Worm (Caenorhabditis elegans) whole organism, young adult: ENCODE results near the gene str-229.

Experiments
- B0035.1 ChIP-seq: sonication (generic microtip); optimal IDR thresholded peaks from 2 replicates; lab custom pipeline; 2016; ENCODE audit warnings: missing genetic modification characterization, mild to moderate bottlenecking, missing compliant biosample characterization, missing genotype, missing genetic modification reagents
- B0336.3 ChIP-seq: fragments of 200-800 bp; sonication (Bioruptor generic); IDR thresholded peaks from 2 replicates; pipeline ENCODE4 v1.3.6; 2022; ENCODE audit warnings: missing genetic modification characterization, missing compliant biosample characterization
- D2030.7 ChIP-seq: fragments of 200-800 bp; sonication (Bioruptor generic); IDR thresholded peaks from 2 replicates; pipeline ENCODE4 v1.3.6; 2022; ENCODE audit warnings: missing genetic modification reagents, missing genetic modification characterization, missing compliant biosample characterization
- F10E7.11 ChIP-seq: sonication (generic microtip); optimal IDR thresholded peaks from 2 replicates; lab custom pipeline; 2017; ENCODE audit warnings: mild to moderate bottlenecking, missing genetic modification characterization, moderate library complexity, missing compliant biosample characterization
- F23B12.7 ChIP-seq: sonication (generic microtip); optimal IDR thresholded peaks from 2 replicates; lab custom pipeline; 2017; ENCODE audit warnings: missing genetic modification characterization, mild to moderate bottlenecking, missing compliant biosample characterization, antibody characterized with exemption, moderate library complexity; ENCODE audit not compliant: insufficient read depth
- F55B11.4 ChIP-seq: sonication (generic microtip); optimal IDR thresholded peaks from 2 replicates; lab custom pipeline; 2016; ENCODE audit warnings: missing compliant biosample characterization, missing genetic modification characterization, borderline replicate concordance; ENCODE audit not compliant: insufficient read depth
- T07F8.4 ChIP-seq: sonication (generic microtip); optimal IDR thresholded peaks from 2 replicates; lab custom pipeline; 2016; ENCODE audit warnings: mild to moderate bottlenecking, missing genetic modification characterization, moderate library complexity, missing compliant biosample characterization
- Y53G8AR.9 ChIP-seq: fragments of 200-800 bp; sonication (Bioruptor generic); conservative IDR thresholded peaks from 2 replicates; pipeline ENCODE4 v1.3.6; 2022; ENCODE audit warnings: missing genetic modification reagents, missing genetic modification characterization, missing compliant biosample characterization
- Y56A3A.18 ChIP-seq: fragments of 200-800 bp; sonication (Bioruptor generic); IDR thresholded peaks from 2 replicates; pipeline ENCODE4 v1.3.6; 2022; ENCODE audit warnings: missing genetic modification reagents, missing genetic modification characterization, missing compliant biosample characterization
- akir-1 ChIP-seq: fragments of 200-800 bp; sonication (Bioruptor generic); optimal IDR thresholded peaks from 2 replicates; lab custom pipeline; 2018; ENCODE audit warnings: mild to moderate bottlenecking, missing genetic modification characterization, moderate library complexity, missing compliant biosample characterization
- aptf-2 ChIP-seq: fragments of 200-800 bp; sonication (Bioruptor generic); conservative IDR thresholded peaks from 2 replicates; pipeline ENCODE4 v1.3.6; 2022; ENCODE audit warnings: missing genetic modification reagents, missing genetic modification characterization, missing compliant biosample characterization
- aptf-3 ChIP-seq: fragments of 200-800 bp; sonication (Bioruptor generic); IDR thresholded peaks from 2 replicates; pipeline ENCODE4 v1.3.6; 2022; ENCODE audit warnings: missing genetic modification characterization, missing compliant biosample characterization
- attf-3 ChIP-seq: fragments of 200-800 bp; sonication (Bioruptor generic); conservative IDR thresholded peaks from 2 replicates; pipeline ENCODE4 v1.3.6; 2022; ENCODE audit warnings: missing genetic modification reagents, missing genetic modification characterization, missing compliant biosample characterization
- attf-5 ChIP-seq: fragments of 200-800 bp; sonication (Bioruptor generic); optimal IDR thresholded peaks from 2 replicates; lab custom pipeline; 2018; ENCODE audit warnings: mild to moderate bottlenecking, missing genetic modification characterization, missing compliant biosample characterization
- attf-6 ChIP-seq: fragments of 200-800 bp; sonication (Bioruptor generic); IDR thresholded peaks from 2 replicates; pipeline ENCODE4 v1.3.6; 2022; ENCODE audit warnings: missing genetic modification reagents, missing genetic modification characterization, missing compliant biosample characterization
- bed-1 ChIP-seq: fragments of 200-800 bp; sonication (Bioruptor generic); IDR thresholded peaks from 2 replicates; pipeline ENCODE4 v1.3.6; 2022; ENCODE audit warnings: missing genetic modification reagents, missing genetic modification characterization, missing compliant biosample characterization
- ccch-3 ChIP-seq: fragments of 200-800 bp; sonication (Bioruptor generic); optimal IDR thresholded peaks from 2 replicates; lab custom pipeline; 2018; ENCODE audit warnings: mild to moderate bottlenecking, missing genetic modification characterization, missing compliant biosample characterization
- cebp-2 ChIP-seq: fragments of 200-800 bp; sonication (Bioruptor generic); IDR thresholded peaks from 2 replicates; pipeline ENCODE4 v1.3.6; 2022; ENCODE audit warnings: missing genetic modification characterization, missing compliant biosample characterization
- ceh-58 ChIP-seq: fragments of 200-800 bp; sonication (Bioruptor generic); IDR thresholded peaks from 2 replicates; pipeline ENCODE4 v1.3.6; 2022; ENCODE audit warnings: missing genetic modification characterization, missing compliant biosample characterization
- ceh-79 ChIP-seq: sonication (generic microtip); optimal IDR thresholded peaks from 2 replicates; lab custom pipeline; 2017; ENCODE audit warnings: mild to moderate bottlenecking, missing genetic modification characterization, missing compliant biosample characterization
- ceh-91 ChIP-seq: fragments of 200-800 bp; sonication (Bioruptor generic); IDR thresholded peaks from 2 replicates; pipeline ENCODE4 v1.3.6; 2022; ENCODE audit warnings: missing genetic modification reagents, missing genetic modification characterization, missing compliant biosample characterization
- dox-1 ChIP-seq: fragments of 200-800 bp; sonication (Bioruptor generic); IDR thresholded peaks from 2 replicates; pipeline ENCODE4 v1.3.6; 2022; ENCODE audit warnings: missing genetic modification reagents, missing genetic modification characterization, missing compliant biosample characterization
- dpff-1 ChIP-seq: sonication (generic microtip); optimal IDR thresholded peaks from 2 replicates; lab custom pipeline; 2017; ENCODE audit warnings: mild to moderate bottlenecking, missing genetic modification characterization, missing compliant biosample characterization
- dpl-1 ChIP-seq: fragments of 150-350 bp; optimal IDR thresholded peaks from 2 replicates; lab custom pipeline; 2014; ENCODE audit warnings: missing biosample characterization, missing genetic modification reagents, missing genetic modification characterization
- egl-44 ChIP-seq: fragments of 200-800 bp; sonication (Bioruptor generic); IDR thresholded peaks from 2 replicates; pipeline ENCODE4 v1.3.6; 2022; ENCODE audit warnings: missing genetic modification reagents, missing genetic modification characterization, missing compliant biosample characterization
- ets-4 ChIP-seq: fragments of 200-800 bp; sonication (Bioruptor generic); optimal IDR thresholded peaks from 2 replicates; lab custom pipeline; 2018; ENCODE audit warnings: mild to moderate bottlenecking, missing genetic modification characterization, missing compliant biosample characterization
- fkh-3 ChIP-seq: sonication (generic microtip); optimal IDR thresholded peaks from 2 replicates; lab custom pipeline; 2016; ENCODE audit warnings: mild to moderate bottlenecking, missing genetic modification characterization, missing compliant biosample characterization
- lin-26 ChIP-seq: fragments of 200-800 bp; sonication (Bioruptor generic); IDR thresholded peaks from 2 replicates; pipeline ENCODE4 v1.3.6; 2022; ENCODE audit warnings: missing genetic modification reagents, missing genetic modification characterization, missing compliant biosample characterization
- lin-54 ChIP-seq: fragments of 200-800 bp; sonication (Bioruptor generic); optimal IDR thresholded peaks from 2 replicates; lab custom pipeline; 2018; ENCODE audit warnings: mild to moderate bottlenecking, missing genetic modification characterization, missing compliant biosample characterization
- lsl-1 ChIP-seq: fragments of 200-800 bp; sonication (Bioruptor generic); optimal IDR thresholded peaks from 2 replicates; lab custom pipeline; 2018; ENCODE audit warnings: mild to moderate bottlenecking, missing genetic modification characterization, moderate library complexity, missing compliant biosample characterization
- madf-6 ChIP-seq: fragments of 200-800 bp; sonication (Bioruptor generic); IDR thresholded peaks from 2 replicates; pipeline ENCODE4 v1.3.6; 2022; ENCODE audit warnings: missing genetic modification reagents, missing genetic modification characterization, missing compliant biosample characterization
- mel-28 ChIP-seq: sonication (generic microtip); optimal IDR thresholded peaks from 2 replicates; lab custom pipeline; 2016; ENCODE audit warnings: borderline replicate concordance, mild to moderate bottlenecking, missing genetic modification characterization, missing compliant biosample characterization
- mes-4 ChIP-seq: sonication (generic microtip); optimal IDR thresholded peaks from 2 replicates; lab custom pipeline; 2016; ENCODE audit warnings: missing genotype, missing genetic modification characterization, missing compliant biosample characterization
- nhr-179 ChIP-seq: sonication (generic microtip); optimal IDR thresholded peaks from 2 replicates; lab custom pipeline; 2016; ENCODE audit warnings: mild to moderate bottlenecking, missing genetic modification characterization, missing compliant biosample characterization
- nhr-90 ChIP-seq: sonication (generic microtip); optimal IDR thresholded peaks from 2 replicates; lab custom pipeline; 2016; ENCODE audit warnings: missing genotype, mild to moderate bottlenecking, missing genetic modification characterization, missing compliant biosample characterization
- pbrm-1 ChIP-seq: fragments of 200-800 bp; sonication (Bioruptor generic); IDR thresholded peaks from 2 replicates; pipeline ENCODE4 v1.3.6; 2022; ENCODE audit warnings: missing genetic modification reagents, missing genetic modification characterization, missing compliant biosample characterization
- pha-4 ChIP-seq: fragments of 150-350 bp; sonication (generic microtip); optimal IDR thresholded peaks from 2 replicates; lab custom pipeline; 2014; ENCODE audit warnings: missing biosample characterization, missing genetic modification reagents, missing genetic modification characterization
- rec-8 ChIP-seq, 2 experiments: sonication (generic microtip); optimal IDR thresholded peaks; 2 replicates each; lab custom pipeline; 2016; ENCODE audit warnings: mild to moderate bottlenecking in 2 of 2, missing genetic modification characterization in 2 of 2, missing genetic modification reagents in 2 of 2, missing genotype in 2 of 2, missing biosample characterization in 1 of 2, missing compliant biosample characterization in 1 of 2, moderate library complexity in 1 of 2
- rpc-1 ChIP-seq, 2 experiments: fragments of 150-350 bp in 1 of 2; sonication (generic microtip) in 1 of 2; optimal IDR thresholded peaks; 2 replicates each; lab custom pipeline; 2014 to 2018; ENCODE audit warnings: missing biosample characterization in 1 of 2, missing genetic modification characterization in 1 of 2, missing genetic modification reagents in 1 of 2, missing genotype in 1 of 2
- sdz-38 ChIP-seq: sonication (generic microtip); optimal IDR thresholded peaks from 2 replicates; lab custom pipeline; 2016; ENCODE audit warnings: missing genotype, missing genetic modification characterization, missing compliant biosample characterization
- snpc-1.1 ChIP-seq: sonication (generic microtip); optimal IDR thresholded peaks from 2 replicates; lab custom pipeline; 2017; ENCODE audit warnings: missing genetic modification characterization, mild to moderate bottlenecking, missing compliant biosample characterization, antibody characterized with exemption, moderate library complexity, missing genotype, missing genetic modification reagents; ENCODE audit not compliant: insufficient read depth
- snpc-3.4 ChIP-seq: sonication (generic microtip); optimal IDR thresholded peaks from 2 replicates; lab custom pipeline; 2017; ENCODE audit warnings: missing genetic modification characterization, mild to moderate bottlenecking, missing compliant biosample characterization, antibody characterized with exemption, moderate library complexity, missing genotype, missing genetic modification reagents
- tbp1 ChIP-seq: fragments of 200-800 bp; sonication (Bioruptor generic); optimal IDR thresholded peaks from 2 replicates; lab custom pipeline; 2018; ENCODE audit warnings: mild to moderate bottlenecking, missing genetic modification characterization, missing compliant biosample characterization
- tbx-9 ChIP-seq: sonication (generic microtip); optimal IDR thresholded peaks from 2 replicates; lab custom pipeline; 2016; ENCODE audit warnings: borderline replicate concordance, missing genetic modification characterization, inconsistent platforms, missing compliant biosample characterization
- unc-62 ChIP-seq: fragments of 150-350 bp; optimal IDR thresholded peaks from 2 replicates; lab custom pipeline; 2014; ENCODE audit warnings: missing biosample characterization, missing genetic modification reagents, missing genetic modification characterization
- ztf-28 ChIP-seq: fragments of 200-800 bp; sonication (Bioruptor generic); IDR thresholded peaks from 2 replicates; pipeline ENCODE4 v1.3.6; 2022; ENCODE audit warnings: missing genetic modification reagents, missing genetic modification characterization, missing compliant biosample characterization

str-229 gene

ce11 chrV:3870359-3870758, 32.0 kb downstream of the str-229 start:
- TF ChIP-seq madf-6 (no peak), F10E7.11 (tag; lab: Kevin White, UChicago) (no peak), Y53G8AR.9 (GFP tag; lab: Robert Waterston, UW) (no peak), sdz-38 (tag; lab: Kevin White, UChicago) (no peak), aptf-2 (GFP tag; lab: Robert Waterston, UW) (no peak), T07F8.4 (tag; lab: Kevin White, UChicago) (no peak), attf-5 (GFP tag; lab: Kevin White, UChicago) (no peak), aptf-3 (GFP tag; lab: Robert Waterston, UW) (no peak), pha-4 (tag; lab: Kevin White, UChicago) (no peak), cebp-2 (GFP tag; lab: Robert Waterston, UW) (no peak), fkh-3 (no peak), snpc-1.1 (tag; lab: Kevin White, UChicago) (no peak), rec-8 (tag; optimal IDR thresholded peaks at IDR 0.05; lab: Kevin White, UChicago) (no peak), nhr-90 (tag; lab: Kevin White, UChicago) (no peak), unc-62 (GFP tag; lab: Kevin White, UChicago) (no peak), lin-26 (GFP tag; lab: Robert Waterston, UW) (no peak), nhr-179 (no peak), dpff-1 (tag; lab: Kevin White, UChicago) (no peak)

- TF ChIP-seq F23B12.7 (no peak), ceh-91 (GFP tag; lab: Robert Waterston, UW) (no peak), attf-6 (GFP tag; lab: Robert Waterston, UW) (no peak), fkh-3 (no peak), rpc-1 (optimal IDR thresholded peaks at IDR 0.05; lab: Kevin White, UChicago) (no peak), rpc-1 (tag; optimal IDR thresholded peaks at IDR 0.05; lab: Kevin White, UChicago) (no peak), dpl-1 (GFP tag; lab: Kevin White, UChicago) (no peak), pbrm-1 (no peak), egl-44 (no peak), D2030.7 (no peak), attf-5 (GFP tag; lab: Kevin White, UChicago) (no peak), lsl-1 (GFP tag; lab: Kevin White, UChicago) (no peak), lin-54 (GFP tag; lab: Kevin White, UChicago) (no peak), mel-28 (tag; lab: Kevin White, UChicago) (no peak), tbp1 (GFP tag; lab: Kevin White, UChicago) (no peak)
These were observed 33.5 kb downstream of the str-229 start, which contains the start of gene nhr-157 for ce11 chrV:3868905-3869304. nhr-157 (minus strand) TSS chrV:3869005.

DNA sequence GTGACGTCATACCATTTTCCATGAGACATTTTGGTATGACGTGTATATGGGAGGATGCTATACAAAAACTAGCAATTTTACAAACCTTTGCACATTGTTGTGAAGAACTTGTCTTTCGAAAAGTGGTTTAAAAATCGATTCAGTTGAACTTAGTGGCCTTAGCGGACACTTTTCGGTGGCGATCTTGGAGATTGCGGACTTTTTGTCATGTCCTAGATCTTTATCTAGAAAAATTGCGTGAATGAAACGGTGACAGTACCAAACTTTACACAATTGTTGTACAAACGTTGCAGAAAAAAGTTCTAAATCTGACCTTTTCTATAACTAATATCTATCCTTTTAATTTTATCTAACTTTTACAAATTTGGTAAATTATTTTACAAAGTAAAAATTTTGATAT, 37.1 kb downstream of the str-229 start:
- TF ChIP-seq ceh-79 (tag; lab: Kevin White, UChicago) (no peak), aptf-3 (GFP tag; lab: Robert Waterston, UW) (no peak), B0035.1 (tag; lab: Kevin White, UChicago) (no peak), ets-4 (GFP tag; lab: Kevin White, UChicago) (no peak), F55B11.4 (tag; lab: Kevin White, UChicago) (no peak), dox-1 (GFP tag; lab: Robert Waterston, UW) (no peak), ccch-3 (GFP tag; lab: Kevin White, UChicago) (no peak), ceh-58 (GFP tag; lab: Robert Waterston, UW) (no peak), tbx-9 (tag; lab: Kevin White, UChicago) (no peak), bed-1 (no peak), fkh-3 (no peak), B0336.3 (no peak), Y56A3A.18 (no peak), attf-3 (GFP tag; lab: Robert Waterston, UW) (no peak), ztf-28 (no peak), madf-6 (no peak), snpc-3.4 (tag; lab: Kevin White, UChicago) (no peak), mes-4 (tag; lab: Kevin White, UChicago) (no peak), akir-1 (no peak)
